Worm (Caenorhabditis elegans): ENCODE results near the gene pkc-2.
A peak's percentile ranks its signal among the peaks of the same experiment; 100 is the strongest.
"Not testable (repeated sequence)": the region's sequence is repeated elsewhere in the genome, so short reads cannot be mapped to it uniquely, and the experiment has no call there.

The pkc-2 gene

DNA sequence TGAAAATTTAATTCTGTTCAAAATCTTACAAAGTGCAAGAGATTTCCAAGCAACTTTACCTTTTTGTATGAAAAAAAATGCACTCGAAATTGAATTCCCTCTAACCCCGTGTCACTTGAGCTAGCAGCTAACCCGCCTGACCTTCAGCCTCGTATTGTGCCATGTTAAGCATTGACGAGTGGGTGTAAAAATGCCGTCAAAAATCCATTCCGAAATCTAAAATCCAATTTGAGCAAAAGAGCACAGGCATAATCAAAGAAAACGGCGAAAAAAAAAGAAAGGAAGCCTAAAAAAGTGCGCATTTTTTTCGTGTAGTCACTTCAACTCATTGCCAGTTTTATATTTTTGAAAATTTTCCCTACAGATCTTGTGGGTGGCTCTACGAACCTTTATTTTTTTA lies at the start of gene pkc-2:
Gene pkc-2, plus strand, starts transcription at position 318 of the 400 bp plus-strand sequence.
- no peak for TF ChIP-seq spr-3 (GFP tag; optimal IDR thresholded peaks at IDR 0.05)
- TF ChIP-seq fkh-10 (GFP tag; optimal IDR thresholded peaks at IDR 0.05), result peak; percentile 88

DNA sequence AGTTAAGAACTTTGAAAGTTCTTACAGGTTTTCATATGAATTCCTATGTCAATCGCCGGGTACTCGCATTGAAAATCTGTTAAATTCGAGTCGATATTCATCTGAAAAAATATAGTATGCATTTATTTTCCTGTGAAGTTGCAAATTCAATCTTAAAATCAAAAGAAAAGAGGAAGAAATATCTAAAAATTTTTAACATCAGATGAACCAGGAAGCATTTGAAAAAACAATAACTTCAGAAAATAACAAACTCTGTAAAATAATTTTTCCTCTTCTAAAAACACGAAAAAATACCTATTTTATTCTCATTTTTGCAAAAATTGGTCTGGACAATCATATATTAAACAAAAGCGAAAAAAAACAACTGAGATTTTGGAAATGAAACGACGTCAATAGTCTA lies 45.5 kb upstream of the pkc-2 start, which contains the start of gene npr-7:
Gene npr-7, minus strand, starts transcription at position 101 of the 400 bp plus-strand sequence.
- no peak for TF ChIP-seq dmd-8 (GFP tag; IDR thresholded peaks at IDR 0.05)
- no peak for TF ChIP-seq zip-2 (tag; optimal IDR thresholded peaks at IDR 0.05)
- no peak for TF ChIP-seq nhr-42 (GFP tag; IDR thresholded peaks at IDR 0.05)
- TF ChIP-seq mes-2 (tag; optimal IDR thresholded peaks at IDR 0.05; ENCODE audit: poor library complexity, severe bottlenecking), result no peak
- no peak for TF ChIP-seq pqm-1 (tag; optimal IDR thresholded peaks at IDR 0.05)
- no peak for TF ChIP-seq nhr-28 (tag; optimal IDR thresholded peaks at IDR 0.05)
- TF ChIP-seq aha-1 (tag), result no peak
- no peak for TF ChIP-seq ces-1 (GFP tag; optimal IDR thresholded peaks at IDR 0.05)
- TF ChIP-seq T26A8.4 (GFP tag; IDR thresholded peaks at IDR 0.05), result no peak

DNA sequence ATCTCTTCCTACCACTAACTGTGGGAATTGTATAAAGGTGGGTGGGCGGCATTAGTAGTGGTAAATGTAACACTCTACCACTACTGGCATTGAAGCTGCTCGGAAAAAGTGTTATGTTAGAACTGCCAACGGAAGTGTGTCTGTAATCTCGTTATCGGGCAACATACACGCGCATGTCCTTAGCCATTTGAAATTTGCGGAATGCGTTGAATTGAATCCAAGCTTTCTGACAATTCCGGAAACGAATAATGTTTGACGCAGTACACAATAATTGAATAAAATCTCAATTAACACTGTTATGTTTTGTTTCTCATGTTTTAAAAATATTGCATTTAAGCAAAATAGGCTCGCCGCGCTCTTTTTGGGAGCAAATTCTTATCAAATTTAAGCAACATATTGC lies 39.7 kb upstream of the pkc-2 start:
- TF ChIP-seq aha-1 (tag) (no peak), zip-2 (tag; optimal IDR thresholded peaks at IDR 0.05) (no peak), nhr-111 (GFP tag; optimal IDR thresholded peaks at IDR 0.05) (no peak), mep-1 (tag; optimal IDR thresholded peaks at IDR 0.05) (no peak), lin-1 (GFP tag; IDR thresholded peaks at IDR 0.05) (no peak), cey-2 (tag; optimal IDR thresholded peaks at IDR 0.05; ENCODE audit: borderline replicate concordance, insufficient read depth) (no peak), ztf-11 (tag; optimal IDR thresholded peaks at IDR 0.05) (no peak), daf-8 (GFP tag; IDR thresholded peaks at IDR 0.05) (no peak), daf-12 (tag; optimal IDR thresholded peaks at IDR 0.05) (no peak), F26F4.8 (GFP tag; conservative IDR thresholded peaks at IDR 0.05) (no peak), dmd-9 (GFP tag; IDR thresholded peaks at IDR 0.05) (no peak)

DNA sequence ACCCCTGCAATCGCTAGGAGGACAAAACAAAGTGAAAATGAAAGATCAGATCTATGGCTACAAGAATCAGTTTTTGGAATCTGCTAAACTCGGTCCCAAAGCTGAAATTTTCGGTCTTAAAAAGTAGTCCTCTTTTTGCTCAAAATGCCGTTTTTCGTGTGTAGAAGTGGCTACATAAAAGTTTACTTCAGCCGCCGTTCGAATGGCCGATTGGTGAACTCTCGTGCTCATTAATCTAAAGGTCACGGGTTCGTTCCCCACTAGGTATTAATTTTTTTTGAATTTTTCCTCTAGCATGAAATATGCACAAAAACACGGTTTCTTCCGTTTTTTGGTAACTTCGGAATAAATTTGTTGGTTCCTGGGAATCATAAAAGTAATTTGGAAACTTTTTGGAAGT lies 38.9 kb upstream of the pkc-2 start:
- TF ChIP-seq nhr-41 (GFP tag; IDR thresholded peaks at IDR 0.05) (peak; percentile 32; the same call in 1 of the 2 replicates), Y48G9A.11 (GFP tag; IDR thresholded peaks at IDR 0.05) (peak; percentile 52; the same call in 1 of the 2 replicates), dmd-8 (GFP tag; IDR thresholded peaks at IDR 0.05) (peak; percentile 75; the same call in 1 of the 2 replicates), lin-1 (GFP tag; IDR thresholded peaks at IDR 0.05) (0 out of 2 replicates have a peak, but pooled peaks have one; percentile 15), snpc-1.2 (GFP tag; IDR thresholded peaks at IDR 0.05) (peak; percentile 84), pha-4 (GFP tag; IDR thresholded peaks at IDR 0.05) (peak; percentile 62; the same call in 1 of the 2 replicates)
- not testable (repeated sequence) for TF ChIP-seq pha-4 (tag; optimal IDR thresholded peaks at IDR 0.05)

DNA sequence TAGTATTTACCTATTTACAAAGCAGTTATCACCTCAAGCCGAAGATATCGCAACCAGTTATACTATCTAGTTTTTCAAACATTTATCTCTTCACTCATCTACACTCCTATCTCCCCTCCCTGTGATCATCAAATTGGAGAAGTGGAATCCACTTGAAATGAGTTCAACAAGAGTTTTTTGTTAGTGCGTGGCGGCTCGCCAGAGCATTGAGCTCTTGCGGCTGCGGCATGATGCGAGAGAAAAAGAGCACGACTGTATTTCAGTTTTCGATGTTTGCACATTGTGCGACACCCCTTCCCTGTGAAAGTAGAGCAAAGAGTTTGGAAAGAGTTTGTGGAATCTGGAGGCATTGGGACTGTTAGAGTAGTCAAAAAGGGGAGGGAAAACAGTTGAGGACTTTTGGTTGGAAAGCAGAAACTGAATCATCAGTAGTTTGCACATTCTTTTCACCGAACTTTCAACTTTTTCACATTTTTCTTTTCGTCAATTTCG lies 33.9 kb upstream of the pkc-2 start, which contains the start of gene T20B5.2:
Gene T20B5.2, plus strand, starts transcription at position 442 of the 492 bp plus-strand sequence.
- 0 out of 2 replicates have a peak, but pooled peaks have one; percentile 21 for TF ChIP-seq F26F4.8 (GFP tag; conservative IDR thresholded peaks at IDR 0.05)
- peak in 1 of 2 experiments; percentile 65 for TF ChIP-seq unc-62 (GFP tag; optimal IDR thresholded peaks at IDR 0.05 in 1 of 2)
- TF ChIP-seq unc-62 (tag; optimal IDR thresholded peaks at IDR 0.05), result no peak
- no peak for TF ChIP-seq pha-4 (GFP tag; IDR thresholded peaks at IDR 0.05)
- TF ChIP-seq pha-4 (tag; optimal IDR thresholded peaks at IDR 0.05), result no peak

DNA sequence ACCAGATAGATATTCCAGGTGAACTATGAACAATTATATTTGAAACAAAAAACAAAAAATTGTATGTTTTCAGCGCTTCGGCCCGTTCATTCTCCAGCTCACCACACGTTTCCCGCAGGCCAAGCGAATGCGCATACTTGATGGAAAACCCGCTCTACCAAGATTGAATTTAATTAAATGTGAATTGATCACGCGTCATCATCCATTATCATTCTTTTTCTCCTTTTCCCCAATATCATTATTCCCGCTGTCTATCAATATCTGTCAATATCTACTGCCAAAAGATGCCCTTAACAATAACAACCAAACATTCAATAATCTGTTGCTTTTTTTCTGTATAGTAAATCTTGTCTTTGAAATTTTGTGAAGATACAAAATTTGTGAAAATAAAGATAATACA lies 28.4 kb upstream of the pkc-2 start:
- TF ChIP-seq unc-62 (GFP tag; optimal IDR thresholded peaks at IDR 0.05 in 1 of 2) (peak in 1 of 2 experiments; percentile 75), unc-62 (tag; optimal IDR thresholded peaks at IDR 0.05) (no peak), attf-4 (tag; optimal IDR thresholded peaks at IDR 0.05) (no peak), unc-130 (GFP tag; optimal IDR thresholded peaks at IDR 0.05) (no peak), sdz-12 (GFP tag; optimal IDR thresholded peaks at IDR 0.05) (no peak), ceh-44 (GFP tag; IDR thresholded peaks at IDR 0.05) (no peak)
